Worm (Caenorhabditis elegans) whole organism, L2 larva: ENCODE data around the gene C49F5.8.

ENCODE experiments used
- C34F6.9 ChIP-seq: fragments of 150-350 bp; optimal IDR thresholded peaks from 2 replicates; lab custom pipeline; 2014; ENCODE audit warnings: missing biosample characterization, missing genetic modification characterization
- F13H6.1 ChIP-seq: sonication (generic microtip); optimal IDR thresholded peaks from 2 replicates; lab custom pipeline; 2016; ENCODE audit warnings: missing genetic modification characterization, missing compliant biosample characterization
- Y55F3AM.14 ChIP-seq: fragments of 200-800 bp; sonication (Bioruptor generic); optimal IDR thresholded peaks from 2 replicates; lab custom pipeline; 2018; ENCODE audit warnings: mild to moderate bottlenecking, missing genetic modification characterization, missing compliant biosample characterization
- ZK546.5 ChIP-seq: sonication (generic microtip); optimal IDR thresholded peaks from 2 replicates; lab custom pipeline; 2017; ENCODE audit warnings: missing biosample characterization, missing genetic modification characterization
- alr-1 ChIP-seq: fragments of 150-350 bp; optimal IDR thresholded peaks from 2 replicates; lab custom pipeline; 2014; ENCODE audit warnings: missing biosample characterization, missing genetic modification characterization
- aly-2 ChIP-seq: fragments of 150-350 bp; optimal IDR thresholded peaks from 2 replicates; lab custom pipeline; 2014; ENCODE audit warnings: missing biosample characterization, missing genetic modification characterization
- ama-1 ChIP-seq: fragments of 150-350 bp; optimal IDR thresholded peaks from 2 replicates; lab custom pipeline; 2018; ENCODE audit warnings: inconsistent platforms
- blmp-1 ChIP-seq: sonication (generic microtip); optimal IDR thresholded peaks from 2 replicates; lab custom pipeline; 2017; ENCODE audit warnings: missing genetic modification characterization, mild to moderate bottlenecking, missing compliant biosample characterization, antibody characterized with exemption, moderate library complexity; ENCODE audit not compliant: insufficient read depth
- crh-2 ChIP-seq: sonication (generic microtip); optimal IDR thresholded peaks from 2 replicates; lab custom pipeline; 2017; ENCODE audit warnings: missing biosample characterization, missing genetic modification characterization
- dmd-4 ChIP-seq: sonication (generic microtip); optimal IDR thresholded peaks from 2 replicates; lab custom pipeline; 2017; ENCODE audit warnings: missing biosample characterization, missing genetic modification characterization
- egl-27 ChIP-seq: sonication (generic microtip); optimal IDR thresholded peaks from 3 replicates; lab custom pipeline; 2017; ENCODE audit warnings: missing biosample characterization, missing genetic modification reagents, missing genetic modification characterization
- elt-1 ChIP-seq: fragments of 150-350 bp; optimal IDR thresholded peaks from 2 replicates; lab custom pipeline; 2014; ENCODE audit warnings: missing biosample characterization, missing genetic modification characterization
- fos-1 ChIP-seq: fragments of 150-350 bp; optimal IDR thresholded peaks from 2 replicates; lab custom pipeline; 2014; ENCODE audit warnings: missing biosample characterization, missing genetic modification characterization
- lin-13 ChIP-seq: fragments of 150-350 bp; optimal IDR thresholded peaks from 2 replicates; lab custom pipeline; 2014; ENCODE audit warnings: missing biosample characterization, missing genetic modification reagents, missing genetic modification characterization
- lin-39 ChIP-seq: fragments of 150-350 bp; optimal IDR thresholded peaks from 2 replicates; lab custom pipeline; 2014; ENCODE audit warnings: missing biosample characterization, missing genetic modification reagents, missing genetic modification characterization
- lsy-2 ChIP-seq, 2 experiments: fragments of 150-350 bp in 1 of 2; sonication (generic microtip) in 1 of 2; optimal IDR thresholded peaks; 2 replicates each; lab custom pipeline; 2014 to 2017; ENCODE audit warnings: missing biosample characterization in 2 of 2, missing genetic modification characterization in 2 of 2
- nhr-10 ChIP-seq: sonication (generic microtip); optimal IDR thresholded peaks from 2 replicates; lab custom pipeline; 2017; ENCODE audit warnings: missing biosample characterization, missing genetic modification characterization
- nhr-11 ChIP-seq: fragments of 150-350 bp; optimal IDR thresholded peaks from 2 replicates; lab custom pipeline; 2014; ENCODE audit warnings: missing biosample characterization, missing genetic modification characterization
- nhr-12 ChIP-seq: fragments of 150-350 bp; optimal IDR thresholded peaks from 2 replicates; lab custom pipeline; 2014; ENCODE audit warnings: missing biosample characterization, missing genetic modification characterization
- nhr-129 ChIP-seq: fragments of 150-350 bp; optimal IDR thresholded peaks from 2 replicates; lab custom pipeline; 2014; ENCODE audit warnings: missing biosample characterization, missing genetic modification characterization
- nhr-21 ChIP-seq: fragments of 150-350 bp; optimal IDR thresholded peaks from 2 replicates; lab custom pipeline; 2014; ENCODE audit warnings: missing biosample characterization, missing genetic modification characterization
- nhr-25 ChIP-seq: fragments of 150-350 bp; sonication (generic microtip); optimal IDR thresholded peaks from 3 replicates; lab custom pipeline; 2014; ENCODE audit warnings: missing biosample characterization, missing genetic modification characterization
- nhr-6 ChIP-seq: fragments of 150-350 bp; optimal IDR thresholded peaks from 2 replicates; lab custom pipeline; 2014; ENCODE audit warnings: missing biosample characterization, missing genetic modification characterization
- sem-4 ChIP-seq: fragments of 150-350 bp; optimal IDR thresholded peaks from 2 replicates; lab custom pipeline; 2014; ENCODE audit warnings: missing biosample characterization, missing genetic modification reagents, missing genetic modification characterization
- skn-1 ChIP-seq: sonication (generic microtip); optimal IDR thresholded peaks from 2 replicates; lab custom pipeline; 2017; ENCODE audit warnings: missing biosample characterization, missing genetic modification characterization
- sma-3 ChIP-seq: sonication (generic microtip); optimal IDR thresholded peaks from 2 replicates; lab custom pipeline; 2016; ENCODE audit warnings: missing genetic modification reagents, missing genetic modification characterization, missing compliant biosample characterization
- sma-9 ChIP-seq, 2 experiments: fragments of 150-350 bp in 1 of 2; sonication (generic microtip) in 1 of 2; optimal IDR thresholded peaks; 2 replicates each; lab custom pipeline; 2014 to 2016; ENCODE audit warnings: missing genetic modification characterization in 2 of 2, mild to moderate bottlenecking in 1 of 2, missing biosample characterization in 1 of 2, missing compliant biosample characterization in 1 of 2, missing genetic modification reagents in 1 of 2, moderate library complexity in 1 of 2
- unc-39 ChIP-seq: fragments of 150-350 bp; optimal IDR thresholded peaks from 2 replicates; lab custom pipeline; 2014; ENCODE audit warnings: missing biosample characterization, missing genetic modification characterization
- unc-55 ChIP-seq: fragments of 150-350 bp; sonication (generic microtip); optimal IDR thresholded peaks from 3 replicates; lab custom pipeline; 2014; ENCODE audit warnings: missing biosample characterization, missing genetic modification reagents, missing genetic modification characterization
- unc-62 ChIP-seq: fragments of 150-350 bp; optimal IDR thresholded peaks from 2 replicates; lab custom pipeline; 2014; ENCODE audit warnings: missing biosample characterization, missing genetic modification reagents, missing genetic modification characterization
- ztf-1 ChIP-seq: fragments of 200-800 bp; sonication (Bioruptor generic); conservative IDR thresholded peaks from 2 replicates; pipeline ENCODE4 v1.3.6; 2022; ENCODE audit warnings: missing genetic modification characterization, missing compliant biosample characterization
- ztf-11 ChIP-seq: sonication (generic microtip); optimal IDR thresholded peaks from 2 replicates; lab custom pipeline; 2017; ENCODE audit warnings: missing biosample characterization, missing genetic modification characterization
- ztf-4 ChIP-seq: fragments of 150-350 bp; optimal IDR thresholded peaks from 2 replicates; lab custom pipeline; 2014; ENCODE audit warnings: missing biosample characterization, missing genetic modification characterization

The C49F5.8 gene

ce11 chrX:11994484-11994883 lies 34.5 kb downstream of the C49F5.8 start, which contains the start of gene C49F5.7:
C49F5.7 (plus strand) TSS chrX:11994784.
- TF ChIP-seq crh-2: peak; percentile 14
- no peak for TF ChIP-seq ztf-1 (GFP tag; lab: Robert Waterston, UW)
- no peak for TF ChIP-seq ama-1 (lab: Kevin White, UChicago)
- no peak for TF ChIP-seq ztf-11 (tag; lab: Kevin White, UChicago)
- TF ChIP-seq Y55F3AM.14 (GFP tag; lab: Kevin White, UChicago): no peak
- TF ChIP-seq lsy-2 (tag; optimal IDR thresholded peaks at IDR 0.05; lab: Kevin White, UChicago): no peak
- no peak for TF ChIP-seq C34F6.9
- TF ChIP-seq sma-3: no peak
- TF ChIP-seq, all 48 proteins: peak for 1

ce11 chrX:11996606-11997005 lies 36.7 kb downstream of the C49F5.8 start:
- TF ChIP-seq nhr-21 (tag; lab: Kevin White, UChicago) (no peak), ztf-4 (tag; lab: Kevin White, UChicago) (no peak), sma-3 (no peak), ama-1 (lab: Kevin White, UChicago) (no peak), unc-62 (GFP tag; lab: Kevin White, UChicago) (no peak), nhr-6 (no peak), aly-2 (tag; lab: Kevin White, UChicago) (no peak), ztf-11 (tag; lab: Kevin White, UChicago) (no peak), nhr-12 (tag; lab: Kevin White, UChicago) (no peak), lin-13 (GFP tag; lab: Kevin White, UChicago) (no peak), fos-1 (no peak), ZK546.5 (tag; lab: Kevin White, UChicago) (no peak), nhr-11 (tag; lab: Kevin White, UChicago) (no peak), sem-4 (tag; lab: Kevin White, UChicago) (no peak), dmd-4 (no peak), egl-27 (no peak), crh-2 (no peak), skn-1 (no peak), blmp-1 (no peak), F13H6.1 (tag; lab: Kevin White, UChicago) (no peak)

ce11 chrX:11999573-11999972 lies 39.6 kb downstream of the C49F5.8 start:
- TF ChIP-seq elt-1 (tag; lab: Kevin White, UChicago) (no peak), lin-39 (tag; lab: Kevin White, UChicago) (no peak), nhr-11 (tag; lab: Kevin White, UChicago) (no peak), nhr-21 (tag; lab: Kevin White, UChicago) (no peak), aly-2 (tag; lab: Kevin White, UChicago) (no peak), nhr-6 (no peak), blmp-1 (no peak), unc-39 (tag; lab: Kevin White, UChicago) (no peak), F13H6.1 (tag; lab: Kevin White, UChicago) (no peak), fos-1 (no peak), unc-55 (GFP tag; lab: Kevin White, UChicago) (no peak), nhr-129 (tag; lab: Kevin White, UChicago) (no peak)

ce11 chrX:12001600-12001999 lies 41.7 kb downstream of the C49F5.8 start:
- TF ChIP-seq crh-2 (no peak), fos-1 (peak; percentile 67)

- TF ChIP-seq fos-1: peak; percentile 73
- TF ChIP-seq nhr-25 (tag; lab: Kevin White, UChicago): no peak
- peak; percentile 21 for TF ChIP-seq sma-9 (GFP tag; optimal IDR thresholded peaks at IDR 0.05; lab: Kevin White, UChicago)
- TF ChIP-seq sma-9 (tag; optimal IDR thresholded peaks at IDR 0.05; lab: Kevin White, UChicago): no peak
- TF ChIP-seq ama-1 (lab: Kevin White, UChicago): no peak
- no peak for TF ChIP-seq ztf-11 (tag; lab: Kevin White, UChicago)
- no peak for TF ChIP-seq Y55F3AM.14 (GFP tag; lab: Kevin White, UChicago)
- TF ChIP-seq C34F6.9: no peak
- TF ChIP-seq nhr-10: no peak
- TF ChIP-seq nhr-6: no peak
Measured at ce11 chrX:12003969-12004368, 44.0 kb downstream of the C49F5.8 start.

- no peak for TF ChIP-seq alr-1 (tag; lab: Kevin White, UChicago)
- TF ChIP-seq fos-1: peak; percentile 65
Measured at ce11 chrX:12004925-12005324, 45.0 kb downstream of the C49F5.8 start.
